Worm (Caenorhabditis elegans) whole organism, young adult: ENCODE results near the gene lgc-48.

ENCODE experiments used
- B0035.1 ChIP-seq: sonication (generic microtip); optimal IDR thresholded peaks from 2 replicates; lab custom pipeline; 2016; ENCODE audit warnings: missing genetic modification characterization, mild to moderate bottlenecking, missing compliant biosample characterization, missing genotype, missing genetic modification reagents
- C06A6.2 ChIP-seq: fragments of 200-800 bp; sonication (Bioruptor generic); conservative IDR thresholded peaks from 2 replicates; pipeline ENCODE4 v1.3.6; 2022; ENCODE audit warnings: missing genetic modification characterization, missing compliant biosample characterization
- F49E8.2 ChIP-seq: sonication (generic microtip); optimal IDR thresholded peaks from 3 replicates; lab custom pipeline; 2017; ENCODE audit warnings: missing genetic modification characterization, mild to moderate bottlenecking, missing compliant biosample characterization, antibody characterized with exemption, moderate library complexity; ENCODE audit not compliant: insufficient read depth
- F52B5.7 ChIP-seq: sonication (generic microtip); optimal IDR thresholded peaks from 2 replicates; lab custom pipeline; 2016; ENCODE audit warnings: mild to moderate bottlenecking, missing genetic modification characterization, missing compliant biosample characterization
- F57A8.1 ChIP-seq: fragments of 200-800 bp; sonication (Bioruptor generic); optimal IDR thresholded peaks from 2 replicates; lab custom pipeline; 2018; ENCODE audit warnings: mild to moderate bottlenecking, missing genetic modification characterization, moderate library complexity, missing compliant biosample characterization
- T07F8.4 ChIP-seq: sonication (generic microtip); optimal IDR thresholded peaks from 2 replicates; lab custom pipeline; 2016; ENCODE audit warnings: mild to moderate bottlenecking, missing genetic modification characterization, moderate library complexity, missing compliant biosample characterization
- Y67H2A.10 ChIP-seq: fragments of 200-800 bp; sonication (Bioruptor generic); conservative IDR thresholded peaks from 2 replicates; pipeline ENCODE4 v1.3.6; 2022; ENCODE audit warnings: missing genetic modification reagents, missing genetic modification characterization, missing compliant biosample characterization
- Y79H2A.3 ChIP-seq: fragments of 200-800 bp; sonication (Bioruptor generic); conservative IDR thresholded peaks from 2 replicates; pipeline ENCODE4 v1.3.6; 2022; ENCODE audit warnings: missing genetic modification reagents, missing genetic modification characterization, missing compliant biosample characterization
- Y95B8A.8 ChIP-seq: fragments of 200-800 bp; sonication (Bioruptor generic); IDR thresholded peaks from 2 replicates; pipeline ENCODE4 v1.3.6; 2022; ENCODE audit warnings: missing genetic modification reagents, missing genetic modification characterization, missing compliant biosample characterization
- ama-1 ChIP-seq, 3 experiments: fragments of 150-350 bp in 1 of 3; sonication (generic microtip) in 2 of 3; optimal IDR thresholded peaks; 2 replicates each; lab custom pipeline; 2014 to 2018; ENCODE audit warnings: missing biosample characterization in 2 of 3, missing genetic modification characterization in 2 of 3, missing genetic modification reagents in 2 of 3
- atf-7 ChIP-seq: sonication (generic microtip); optimal IDR thresholded peaks from 2 replicates; lab custom pipeline; 2017; ENCODE audit warnings: mild to moderate bottlenecking, missing genetic modification characterization, missing compliant biosample characterization
- athp-1 ChIP-seq: sonication (generic microtip); optimal IDR thresholded peaks from 2 replicates; lab custom pipeline; 2017; ENCODE audit warnings: mild to moderate bottlenecking, missing genetic modification characterization, missing compliant biosample characterization
- attf-3 ChIP-seq: fragments of 200-800 bp; sonication (Bioruptor generic); conservative IDR thresholded peaks from 2 replicates; pipeline ENCODE4 v1.3.6; 2022; ENCODE audit warnings: missing genetic modification reagents, missing genetic modification characterization, missing compliant biosample characterization
- bed-1 ChIP-seq: fragments of 200-800 bp; sonication (Bioruptor generic); IDR thresholded peaks from 2 replicates; pipeline ENCODE4 v1.3.6; 2022; ENCODE audit warnings: missing genetic modification reagents, missing genetic modification characterization, missing compliant biosample characterization
- bed-2 ChIP-seq: fragments of 200-800 bp; sonication (Bioruptor generic); IDR thresholded peaks from 2 replicates; pipeline ENCODE4 v1.3.6; 2022; ENCODE audit warnings: missing genetic modification reagents, missing genetic modification characterization, missing compliant biosample characterization
- cebp-2 ChIP-seq: fragments of 200-800 bp; sonication (Bioruptor generic); IDR thresholded peaks from 2 replicates; pipeline ENCODE4 v1.3.6; 2022; ENCODE audit warnings: missing genetic modification characterization, missing compliant biosample characterization
- ceh-58 ChIP-seq: fragments of 200-800 bp; sonication (Bioruptor generic); IDR thresholded peaks from 2 replicates; pipeline ENCODE4 v1.3.6; 2022; ENCODE audit warnings: missing genetic modification characterization, missing compliant biosample characterization
- die-1 ChIP-seq: sonication (generic microtip); optimal IDR thresholded peaks from 2 replicates; lab custom pipeline; 2016; ENCODE audit warnings: missing genotype, mild to moderate bottlenecking, missing genetic modification characterization, missing compliant biosample characterization
- dpl-1 ChIP-seq: fragments of 150-350 bp; optimal IDR thresholded peaks from 2 replicates; lab custom pipeline; 2014; ENCODE audit warnings: missing biosample characterization, missing genetic modification reagents, missing genetic modification characterization
- egl-18 ChIP-seq: fragments of 200-800 bp; sonication (Bioruptor generic); IDR thresholded peaks from 2 replicates; pipeline ENCODE4 v1.3.6; 2022; ENCODE audit warnings: missing genetic modification reagents, missing genetic modification characterization, missing compliant biosample characterization
- egl-44 ChIP-seq: fragments of 200-800 bp; sonication (Bioruptor generic); IDR thresholded peaks from 2 replicates; pipeline ENCODE4 v1.3.6; 2022; ENCODE audit warnings: missing genetic modification reagents, missing genetic modification characterization, missing compliant biosample characterization
- ekl-4 ChIP-seq: fragments of 200-800 bp; sonication (Bioruptor generic); IDR thresholded peaks from 2 replicates; pipeline ENCODE4 v1.3.6; 2022; ENCODE audit warnings: missing genetic modification reagents, missing genetic modification characterization, missing compliant biosample characterization
- gei-17 ChIP-seq: fragments of 200-800 bp; sonication (Bioruptor generic); optimal IDR thresholded peaks from 2 replicates; lab custom pipeline; 2018; ENCODE audit warnings: mild to moderate bottlenecking, missing genetic modification characterization, missing compliant biosample characterization
- him-1 ChIP-seq: sonication (generic microtip); optimal IDR thresholded peaks from 2 replicates; lab custom pipeline; 2016; ENCODE audit warnings: missing genotype, missing genetic modification reagents, missing genetic modification characterization, missing compliant biosample characterization
- hlh-26 ChIP-seq: fragments of 200-800 bp; sonication (Bioruptor generic); conservative IDR thresholded peaks from 2 replicates; pipeline ENCODE4 v1.3.6; 2022; ENCODE audit warnings: missing genetic modification reagents, missing genetic modification characterization, missing compliant biosample characterization
- let-607 ChIP-seq, 2 experiments: fragments of 200-800 bp in 1 of 2; sonication (Bioruptor generic) in 1 of 2; sonication (generic microtip) in 1 of 2; optimal IDR thresholded peaks; 2 replicates each; lab custom pipeline; 2016 to 2018; ENCODE audit warnings: mild to moderate bottlenecking in 2 of 2, missing compliant biosample characterization in 2 of 2, missing genetic modification characterization in 2 of 2, moderate library complexity in 2 of 2, missing genotype in 1 of 2
- lin-35 ChIP-seq, 3 experiments: fragments of 150-350 bp in 2 of 3; sonication (generic microtip) in 1 of 3; optimal IDR thresholded peaks; 2 replicates each; lab custom pipeline; 2014 to 2018; ENCODE audit warnings: missing biosample characterization in 3 of 3, missing genetic modification characterization in 3 of 3, missing genetic modification reagents in 3 of 3
- lin-54 ChIP-seq: fragments of 200-800 bp; sonication (Bioruptor generic); optimal IDR thresholded peaks from 2 replicates; lab custom pipeline; 2018; ENCODE audit warnings: mild to moderate bottlenecking, missing genetic modification characterization, missing compliant biosample characterization
- madf-10 ChIP-seq: sonication (generic microtip); optimal IDR thresholded peaks from 2 replicates; lab custom pipeline; 2016; ENCODE audit warnings: mild to moderate bottlenecking, missing genetic modification characterization, missing compliant biosample characterization
- madf-6 ChIP-seq: fragments of 200-800 bp; sonication (Bioruptor generic); IDR thresholded peaks from 2 replicates; pipeline ENCODE4 v1.3.6; 2022; ENCODE audit warnings: missing genetic modification reagents, missing genetic modification characterization, missing compliant biosample characterization
- mxl-1 ChIP-seq: sonication (generic microtip); optimal IDR thresholded peaks from 2 replicates; lab custom pipeline; 2016; ENCODE audit warnings: missing genetic modification characterization, missing compliant biosample characterization
- nfya-2 ChIP-seq: fragments of 200-800 bp; sonication (Bioruptor generic); IDR thresholded peaks from 2 replicates; pipeline ENCODE4 v1.3.6; 2022; ENCODE audit warnings: missing genetic modification reagents, missing genetic modification characterization, missing compliant biosample characterization
- nhr-27 ChIP-seq: fragments of 200-800 bp; sonication (Bioruptor generic); optimal IDR thresholded peaks from 2 replicates; lab custom pipeline; 2018; ENCODE audit warnings: mild to moderate bottlenecking, missing genetic modification characterization, moderate library complexity, missing compliant biosample characterization
- nhr-80 ChIP-seq: sonication (generic microtip); optimal IDR thresholded peaks from 2 replicates; lab custom pipeline; 2016; ENCODE audit warnings: missing genetic modification characterization, missing compliant biosample characterization
- nhr-90 ChIP-seq: sonication (generic microtip); optimal IDR thresholded peaks from 2 replicates; lab custom pipeline; 2016; ENCODE audit warnings: missing genotype, mild to moderate bottlenecking, missing genetic modification characterization, missing compliant biosample characterization
- rcor-1 ChIP-seq: fragments of 200-800 bp; sonication (Bioruptor generic); IDR thresholded peaks from 2 replicates; pipeline ENCODE4 v1.3.6; 2022; ENCODE audit warnings: missing genetic modification reagents, missing genetic modification characterization, missing compliant biosample characterization
- repo-1 ChIP-seq: sonication (generic microtip); optimal IDR thresholded peaks from 2 replicates; lab custom pipeline; 2017; ENCODE audit warnings: mild to moderate bottlenecking, missing genetic modification characterization, missing compliant biosample characterization
- sea-2 ChIP-seq: fragments of 200-800 bp; sonication (Bioruptor generic); IDR thresholded peaks from 2 replicates; pipeline ENCODE4 v1.3.6; 2022; ENCODE audit warnings: missing genetic modification characterization, missing compliant biosample characterization
- snpc-1.3 ChIP-seq: sonication (generic microtip); optimal IDR thresholded peaks from 2 replicates; lab custom pipeline; 2017; ENCODE audit warnings: missing genetic modification characterization, mild to moderate bottlenecking, missing compliant biosample characterization, antibody characterized with exemption, moderate library complexity, missing genotype, missing genetic modification reagents; ENCODE audit not compliant: insufficient read depth
- sptf-2 ChIP-seq: fragments of 200-800 bp; sonication (Bioruptor generic); optimal IDR thresholded peaks from 2 replicates; lab custom pipeline; 2018; ENCODE audit warnings: mild to moderate bottlenecking, missing genetic modification characterization, missing compliant biosample characterization
- tbp1 ChIP-seq: fragments of 200-800 bp; sonication (Bioruptor generic); optimal IDR thresholded peaks from 2 replicates; lab custom pipeline; 2018; ENCODE audit warnings: mild to moderate bottlenecking, missing genetic modification characterization, missing compliant biosample characterization
- tbx-9 ChIP-seq: sonication (generic microtip); optimal IDR thresholded peaks from 2 replicates; lab custom pipeline; 2016; ENCODE audit warnings: borderline replicate concordance, missing genetic modification characterization, inconsistent platforms, missing compliant biosample characterization
- unc-130 ChIP-seq: sonication (generic microtip); optimal IDR thresholded peaks from 2 replicates; lab custom pipeline; 2016; ENCODE audit warnings: missing genetic modification reagents, missing genetic modification characterization, missing compliant biosample characterization
- unc-62 ChIP-seq: fragments of 150-350 bp; optimal IDR thresholded peaks from 2 replicates; lab custom pipeline; 2014; ENCODE audit warnings: missing biosample characterization, missing genetic modification reagents, missing genetic modification characterization
- zim-3 ChIP-seq: sonication (generic microtip); optimal IDR thresholded peaks from 2 replicates; lab custom pipeline; 2017; ENCODE audit warnings: mild to moderate bottlenecking, missing genetic modification characterization, moderate library complexity, missing compliant biosample characterization
- ztf-18 ChIP-seq: sonication (generic microtip); optimal IDR thresholded peaks from 2 replicates; lab custom pipeline; 2016; ENCODE audit warnings: missing genotype, mild to moderate bottlenecking, missing genetic modification characterization, missing compliant biosample characterization
- ztf-26 ChIP-seq: sonication (generic microtip); optimal IDR thresholded peaks from 2 replicates; lab custom pipeline; 2017; ENCODE audit warnings: missing genetic modification characterization, missing compliant biosample characterization
- ztf-28 ChIP-seq: fragments of 200-800 bp; sonication (Bioruptor generic); IDR thresholded peaks from 2 replicates; pipeline ENCODE4 v1.3.6; 2022; ENCODE audit warnings: missing genetic modification reagents, missing genetic modification characterization, missing compliant biosample characterization
- ztf-6 ChIP-seq: fragments of 200-800 bp; sonication (Bioruptor generic); IDR thresholded peaks from 2 replicates; pipeline ENCODE4 v1.3.6; 2022; ENCODE audit warnings: missing genetic modification reagents, missing genetic modification characterization, missing compliant biosample characterization

Gene lgc-48

DNA sequence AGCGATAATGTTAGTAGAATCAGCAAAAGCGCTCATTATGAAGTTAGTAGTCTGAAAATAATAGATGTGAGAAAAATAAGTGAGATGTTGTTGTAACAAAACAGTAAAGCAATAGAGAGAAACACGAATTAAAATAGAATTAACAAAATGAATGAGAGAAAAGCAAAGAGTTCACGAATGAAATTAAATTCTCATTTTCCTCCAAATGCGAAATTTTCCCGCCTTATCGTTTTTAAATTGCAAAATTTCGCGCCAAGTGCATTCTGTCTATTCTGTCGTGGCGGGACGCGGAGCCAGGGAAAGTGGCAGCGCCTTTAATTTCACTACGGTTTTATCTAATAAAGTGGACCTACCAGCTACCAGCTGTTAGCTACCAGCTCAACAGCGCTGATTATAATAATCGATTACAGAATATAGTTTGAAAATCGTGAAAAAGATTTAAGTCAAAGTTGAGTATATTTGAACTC, 27.8 kb upstream of the lgc-48 start, which contains the start of gene nasp-2 (continued):
- no peak for TF ChIP-seq C06A6.2 (GFP tag; lab: Robert Waterston, UW)
- no peak for TF ChIP-seq ztf-6 (GFP tag; lab: Robert Waterston, UW)
- peak; percentile 80 for TF ChIP-seq Y79H2A.3 (GFP tag; lab: Robert Waterston, UW)
- no peak for TF ChIP-seq unc-62
- no peak for TF ChIP-seq cebp-2 (GFP tag; lab: Robert Waterston, UW)
- TF ChIP-seq ama-1 (optimal IDR thresholded peaks at IDR 0.05; lab: Kevin White, UChicago): no peak
- TF ChIP-seq ama-1 (GFP tag; optimal IDR thresholded peaks at IDR 0.05; lab: Kevin White, UChicago): no peak
- TF ChIP-seq lin-54 (GFP tag; lab: Kevin White, UChicago): peak; percentile 96
- TF ChIP-seq repo-1 (tag; lab: Kevin White, UChicago): no peak
- no peak for TF ChIP-seq die-1 (tag; lab: Kevin White, UChicago)
- no peak for TF ChIP-seq atf-7 (tag; lab: Kevin White, UChicago)
- TF ChIP-seq nhr-27 (tag; lab: Kevin White, UChicago): no peak
- no peak for TF ChIP-seq mxl-1 (tag; lab: Kevin White, UChicago)
- TF ChIP-seq zim-3: no peak
- no peak for TF ChIP-seq sea-2 (GFP tag; lab: Robert Waterston, UW)
- no peak for TF ChIP-seq nhr-90 (tag; lab: Kevin White, UChicago)
- TF ChIP-seq ztf-26 (tag; lab: Kevin White, UChicago): no peak
- TF ChIP-seq tbp1 (GFP tag; lab: Kevin White, UChicago): peak; percentile 73
- no peak for TF ChIP-seq egl-44
- TF ChIP-seq madf-10 (tag; lab: Kevin White, UChicago): no peak
- peak; percentile 92 for TF ChIP-seq ekl-4 (GFP tag; lab: Robert Waterston, UW)
- TF ChIP-seq tbx-9 (tag; lab: Kevin White, UChicago): no peak
- TF ChIP-seq lin-35 (GFP tag; optimal IDR thresholded peaks at IDR 0.05; lab: Kevin White, UChicago): peak; percentile 27 to 82 (median 73)
- peak; percentile 100 for TF ChIP-seq madf-6 (GFP tag; lab: Robert Waterston, UW)
- peak; percentile 90 for TF ChIP-seq unc-130 (GFP tag; lab: Kevin White, UChicago)
- TF ChIP-seq F49E8.2: peak; percentile 96
- no peak for TF ChIP-seq hlh-26 (GFP tag; lab: Robert Waterston, UW)
- no peak for TF ChIP-seq nfya-2 (GFP tag; lab: Robert Waterston, UW)
- peak; percentile 87 for TF ChIP-seq athp-1 (tag; lab: Kevin White, UChicago)
- no peak for TF ChIP-seq let-607 (tag; optimal IDR thresholded peaks at IDR 0.05; lab: Kevin White, UChicago)
- TF ChIP-seq dpl-1 (GFP tag; lab: Kevin White, UChicago): peak; percentile 99
- peak; percentile 50 for TF ChIP-seq him-1 (tag; lab: Kevin White, UChicago)
- TF ChIP-seq attf-3 (GFP tag; lab: Robert Waterston, UW): peak; percentile 96
- no peak for TF ChIP-seq ceh-58
- no peak for TF ChIP-seq T07F8.4 (tag; lab: Kevin White, UChicago)
- TF ChIP-seq B0035.1: no peak
- TF ChIP-seq egl-18 (GFP tag; lab: Robert Waterston, UW): no peak
- TF ChIP-seq nhr-80 (tag; lab: Kevin White, UChicago): no peak
- peak; percentile 78; the same call in 1 of the 2 replicates for TF ChIP-seq ztf-28
- TF ChIP-seq Y67H2A.10 (GFP tag; lab: Robert Waterston, UW): peak; percentile 84
- peak; percentile 80 for TF ChIP-seq snpc-1.3
- no peak for TF ChIP-seq F52B5.7
- TF ChIP-seq rcor-1: peak; percentile 94
- no peak for TF ChIP-seq bed-1 (GFP tag; lab: Robert Waterston, UW)
- no peak for TF ChIP-seq gei-17 (GFP tag; lab: Kevin White, UChicago)
- TF ChIP-seq sptf-2 (GFP tag; lab: Kevin White, UChicago): no peak
- peak; percentile 85 for TF ChIP-seq bed-2 (GFP tag; lab: Robert Waterston, UW)
- TF ChIP-seq ztf-18 (tag; lab: Kevin White, UChicago): peak; percentile 31
- no peak for TF ChIP-seq F57A8.1 (GFP tag; lab: Kevin White, UChicago)
- peak; percentile 97 for TF ChIP-seq Y95B8A.8 (GFP tag; lab: Robert Waterston, UW)
